Worm (Caenorhabditis elegans): ENCODE results near the gene srd-3.

- TF ChIP-seq hnd-1 (tag; optimal IDR thresholded peaks at IDR 0.05) (no peak), ama-1 (optimal IDR thresholded peaks at IDR 0.05) (no peak), pes-1 (GFP tag; IDR thresholded peaks at IDR 0.05) (no peak), B0310.2 (tag; optimal IDR thresholded peaks at IDR 0.05) (no peak), ceh-36 (tag; optimal IDR thresholded peaks at IDR 0.05) (no peak), flt-1 (GFP tag; IDR thresholded peaks at IDR 0.05) (no peak), ets-7 (tag; optimal IDR thresholded peaks at IDR 0.05) (no peak), tra-4 (tag; optimal IDR thresholded peaks at IDR 0.05) (no peak), hmbx-1 (tag; optimal IDR thresholded peaks at IDR 0.05) (no peak), ceh-13 (GFP tag; optimal IDR thresholded peaks at IDR 0.05) (no peak), tbx-37 (GFP tag; conservative IDR thresholded peaks at IDR 0.05) (no peak)
Observed at ce11 chrII:159294-159922, 30.6 kb upstream of the srd-3 start.
